Worm (Caenorhabditis elegans) whole organism, late embryonic: Measurements from ENCODE around the gene ZK218.3.

Experiments
- fax-1 ChIP-seq: sonication (generic microtip); optimal IDR thresholded peaks from 2 replicates; lab custom pipeline; 2016; ENCODE audit warnings: missing genotype, missing genetic modification characterization, missing compliant biosample characterization
- fkh-10 ChIP-seq: fragments of 150-350 bp; optimal IDR thresholded peaks from 2 replicates; lab custom pipeline; 2014; ENCODE audit warnings: missing biosample characterization, missing genetic modification reagents, missing genetic modification characterization
- nfya-1 ChIP-seq: sonication (generic microtip); optimal IDR thresholded peaks from 2 replicates; lab custom pipeline; 2017; ENCODE audit warnings: missing genetic modification characterization, mild to moderate bottlenecking, missing compliant biosample characterization, antibody characterized with exemption, moderate library complexity
- pqm-1 ChIP-seq: sonication (generic microtip); optimal IDR thresholded peaks from 2 replicates; lab custom pipeline; 2016; ENCODE audit warnings: missing genetic modification characterization, missing compliant biosample characterization

ce11 chrV:17079795-17080194 lies 18.8 kb downstream of the ZK218.3 start, which contains the start of gene srw-20:
- no peak for TF ChIP-seq nfya-1 (tag; lab: Kevin White, UChicago)
- no peak for TF ChIP-seq fkh-10
- TF ChIP-seq fax-1: no peak
- no peak for TF ChIP-seq pqm-1 (tag; lab: Kevin White, UChicago)
